Worm (Caenorhabditis elegans): Measurements from ENCODE around the gene Y73B6BL.12.

ce11 chrIV:6365045-6365444 lies 47.8 kb upstream of the Y73B6BL.12 start, which contains the start of gene Y73B6BL.270:
- no peak for TF ChIP-seq elt-3 (tag; optimal IDR thresholded peaks at IDR 0.05)
- TF ChIP-seq ceh-16 (tag; optimal IDR thresholded peaks at IDR 0.05): no peak
- TF ChIP-seq nhr-10 (tag; optimal IDR thresholded peaks at IDR 0.05): no peak
- TF ChIP-seq alr-1 (tag; optimal IDR thresholded peaks at IDR 0.05): no peak
- TF ChIP-seq nhr-129 (tag; optimal IDR thresholded peaks at IDR 0.05): no peak
